Fruit fly (Drosophila melanogaster) whole organism, embryonic: ENCODE results near the gene Rpp21.

Experiments used
- Atf-2 ChIP-seq: fragments of 200-800 bp; sonication (Bioruptor generic); optimal IDR thresholded peaks from 2 replicates; lab custom pipeline; 2016; ENCODE audit warnings: missing biosample characterization, missing genetic modification characterization
- Awh ChIP-seq: fragments of 200-800 bp; sonication (Bioruptor generic); IDR thresholded peaks from 2 replicates; pipeline ENCODE4, ENCODE4 v1.3.6; 2022; ENCODE audit warnings: missing biosample characterization, missing genetic modification characterization
- B-H1 ChIP-seq: fragments of 200-800 bp; sonication (Bioruptor generic); IDR thresholded peaks from 3 replicates; pipeline ENCODE4 v1.3.6; 2022; ENCODE audit warnings: missing biosample characterization, missing genetic modification characterization
- Bteb2 ChIP-seq: fragments of 200-800 bp; sonication (Bioruptor generic); optimal IDR thresholded peaks from 2 replicates; lab custom pipeline; 2016; ENCODE audit warnings: missing biosample characterization, missing genetic modification characterization
- CG10462 ChIP-seq: fragments of 200-800 bp; sonication (Bioruptor generic); optimal IDR thresholded peaks from 2 replicates; lab custom pipeline; 2016; ENCODE audit warnings: missing biosample characterization, missing genetic modification characterization
- CG10654 ChIP-seq: fragments of 200-800 bp; sonication (Bioruptor generic); optimal IDR thresholded peaks from 2 replicates; lab custom pipeline; 2016; ENCODE audit warnings: missing biosample characterization, missing genetic modification characterization
- CG12299 ChIP-seq: fragments of 200-800 bp; sonication (Bioruptor generic); optimal IDR thresholded peaks from 2 replicates; lab custom pipeline; 2018; ENCODE audit warnings: missing biosample characterization, mild to moderate bottlenecking, missing genetic modification characterization
- CG17829 ChIP-seq: fragments of 200-800 bp; optimal IDR thresholded peaks from 2 replicates; lab custom pipeline; 2019; ENCODE audit warnings: missing biosample characterization, mild to moderate bottlenecking, missing genetic modification characterization, moderate library complexity
- CG18599 ChIP-seq: fragments of 200-800 bp; sonication (Bioruptor generic); optimal IDR thresholded peaks from 3 replicates; lab custom pipeline; 2017; ENCODE audit warnings: missing biosample characterization, missing genetic modification characterization, mild to moderate bottlenecking, moderate library complexity, missing genetic modification reagents
- CG30403 ChIP-seq: fragments of 200-800 bp; sonication (Bioruptor generic); optimal IDR thresholded peaks from 3 replicates; lab custom pipeline; 2016; ENCODE audit warnings: missing biosample characterization, missing genetic modification characterization
- CG32772 ChIP-seq: fragments of 200-800 bp; sonication (Bioruptor generic); IDR thresholded peaks from 2 replicates; pipeline ENCODE4 v1.3.6; 2022; ENCODE audit warnings: missing biosample characterization, missing genetic modification characterization
- CG3838 ChIP-seq: fragments of 200-800 bp; sonication (Bioruptor generic); optimal IDR thresholded peaks from 3 replicates; lab custom pipeline; 2016; ENCODE audit warnings: missing biosample characterization, missing genetic modification characterization
- CG42726 ChIP-seq: fragments of 200-800 bp; sonication (Bioruptor generic); IDR thresholded peaks from 2 replicates; pipeline ENCODE4 v1.3.6; 2022; ENCODE audit warnings: missing biosample characterization, missing genetic modification characterization; ENCODE audit not compliant: partially characterized antibody
- CG4424 ChIP-seq: fragments of 200-800 bp; sonication (Bioruptor generic); optimal IDR thresholded peaks from 3 replicates; lab custom pipeline; 2016; ENCODE audit warnings: missing biosample characterization, missing genetic modification characterization
- CG6689 ChIP-seq: fragments of 200-800 bp; sonication (Bioruptor generic); IDR thresholded peaks from 2 replicates; pipeline ENCODE4 v1.3.6; 2022; ENCODE audit warnings: missing biosample characterization, missing genetic modification characterization
- CG7786 ChIP-seq: fragments of 200-800 bp; sonication (Bioruptor generic); optimal IDR thresholded peaks from 2 replicates; lab custom pipeline; 2016; ENCODE audit warnings: missing biosample characterization, missing genetic modification characterization
- CG8281 ChIP-seq: fragments of 200-800 bp; sonication (Bioruptor generic); optimal IDR thresholded peaks from 2 replicates; lab custom pipeline; 2018; ENCODE audit warnings: missing biosample characterization, mild to moderate bottlenecking, missing genetic modification characterization, moderate library complexity
- CG9817 ChIP-seq: fragments of 200-800 bp; sonication (Bioruptor generic); optimal IDR thresholded peaks from 2 replicates; lab custom pipeline; 2018; ENCODE audit warnings: missing biosample characterization, mild to moderate bottlenecking, missing genetic modification characterization, moderate library complexity
- D19A ChIP-seq: fragments of 200-800 bp; optimal IDR thresholded peaks from 3 replicates; lab custom pipeline; 2019; ENCODE audit warnings: missing biosample characterization, mild to moderate bottlenecking, missing genetic modification characterization, moderate library complexity
- ERR ChIP-seq: fragments of 200-800 bp; sonication (Bioruptor generic); optimal IDR thresholded peaks from 2 replicates; lab custom pipeline; 2016; ENCODE audit warnings: missing biosample characterization, missing genetic modification characterization
- Ets65A ChIP-seq: fragments of 200-800 bp; sonication (Bioruptor generic); peaks from one replicate; lab custom pipeline; 2016; ENCODE audit warnings: missing biosample characterization, missing genetic modification characterization
- Hmx ChIP-seq: fragments of 200-800 bp; sonication (Bioruptor generic); optimal IDR thresholded peaks from 2 replicates; lab custom pipeline; 2016; ENCODE audit warnings: missing biosample characterization, missing genetic modification characterization
- MESR4 ChIP-seq: fragments of 200-800 bp; sonication (Bioruptor generic); optimal IDR thresholded peaks from 2 replicates; lab custom pipeline; 2018; ENCODE audit warnings: missing biosample characterization, mild to moderate bottlenecking, missing genetic modification characterization, moderate library complexity
- Neu2 ChIP-seq: fragments of 200-800 bp; sonication (Bioruptor generic); optimal IDR thresholded peaks from 3 replicates; lab custom pipeline; 2016; ENCODE audit warnings: missing biosample characterization, missing genetic modification characterization, borderline replicate concordance
- Taf1 ChIP-seq: fragments of 200-800 bp; sonication (Bioruptor generic); IDR thresholded peaks from 2 replicates; pipeline ENCODE4 v1.3.6; 2022; ENCODE audit warnings: missing biosample characterization, missing genetic modification characterization
- al ChIP-seq: fragments of 200-800 bp; sonication (Bioruptor generic); IDR thresholded peaks from 2 replicates; pipeline ENCODE4 v1.3.6; 2022; ENCODE audit warnings: missing biosample characterization, missing genetic modification characterization
- ap ChIP-seq: fragments of 200-800 bp; sonication (Bioruptor generic); IDR thresholded peaks from 2 replicates; pipeline ENCODE4 v1.3.6; 2022; ENCODE audit warnings: missing biosample characterization, missing genetic modification characterization
- ase ChIP-seq: fragments of 200-800 bp; sonication (Bioruptor generic); IDR thresholded peaks from 3 replicates; pipeline ENCODE4 v1.3.6; 2022; ENCODE audit warnings: missing biosample characterization, missing genetic modification characterization
- chinmo ChIP-seq: fragments of 200-800 bp; sonication (Bioruptor generic); IDR thresholded peaks from 4 replicates; pipeline ENCODE4 v1.3.6; 2022; ENCODE audit warnings: missing biosample characterization, missing genetic modification characterization; ENCODE audit not compliant: partially characterized antibody
- eve ChIP-seq, 2 experiments: fragments of >200 bp; optimal IDR thresholded peaks; 2 replicates each; lab custom pipeline; 2017; ENCODE audit warnings: missing biosample characterization in 2 of 2, missing genetic modification characterization in 2 of 2
- eyg ChIP-seq: fragments of 200-800 bp; sonication (Bioruptor generic); optimal IDR thresholded peaks from 3 replicates; lab custom pipeline; 2016; ENCODE audit warnings: missing biosample characterization, missing genetic modification characterization
- fd64A ChIP-seq: fragments of 200-800 bp; sonication (Bioruptor generic); optimal IDR thresholded peaks from 3 replicates; lab custom pipeline; 2018; ENCODE audit warnings: missing biosample characterization, mild to moderate bottlenecking, missing genetic modification characterization
- gro ChIP-seq: fragments of 200-800 bp; sonication (Bioruptor generic); optimal IDR thresholded peaks from 2 replicates; lab custom pipeline; 2016; ENCODE audit warnings: missing biosample characterization, missing genetic modification characterization
- gsb-n ChIP-seq: fragments of 200-800 bp; sonication (Bioruptor generic); optimal IDR thresholded peaks from 3 replicates; lab custom pipeline; 2018; ENCODE audit warnings: missing biosample characterization, mild to moderate bottlenecking, missing genetic modification characterization
- mam ChIP-seq: fragments of 200-800 bp; sonication (Bioruptor generic); optimal IDR thresholded peaks from 3 replicates; lab custom pipeline; 2016; ENCODE audit warnings: missing biosample characterization, missing genetic modification characterization
- mirr ChIP-seq: fragments of 200-800 bp; sonication (Bioruptor generic); optimal IDR thresholded peaks from 3 replicates; lab custom pipeline; 2018; ENCODE audit warnings: missing biosample characterization, mild to moderate bottlenecking, missing genetic modification characterization
- mld ChIP-seq: fragments of 200-800 bp; sonication (Bioruptor generic); IDR thresholded peaks from 3 replicates; pipeline ENCODE4 v1.3.6; 2022; ENCODE audit warnings: missing biosample characterization, missing genetic modification characterization; ENCODE audit not compliant: partially characterized antibody
- nmo ChIP-seq: fragments of 200-800 bp; sonication (Bioruptor generic); optimal IDR thresholded peaks from 2 replicates; lab custom pipeline; 2018; ENCODE audit warnings: missing biosample characterization, mild to moderate bottlenecking, missing genetic modification characterization, moderate library complexity
- ranshi ChIP-seq: fragments of 200-800 bp; sonication (Bioruptor generic); IDR thresholded peaks from 2 replicates; pipeline ENCODE4 v1.3.6; 2022; ENCODE audit warnings: missing biosample characterization, missing genetic modification characterization
- ro ChIP-seq: fragments of 200-800 bp; sonication (Bioruptor generic); IDR thresholded peaks from 2 replicates; pipeline ENCODE4 v1.3.6; 2022; ENCODE audit warnings: missing biosample characterization, missing genetic modification characterization
- sc ChIP-seq, 3 experiments: fragments of >200 bp in 2 of 3; fragments of 200-800 bp in 1 of 3; sonication (Bioruptor generic) in 1 of 3; optimal IDR thresholded peaks; 2 replicates in 2 of 3; 3 replicates in 1 of 3; lab custom pipeline; 2017; ENCODE audit warnings: mild to moderate bottlenecking in 1 of 3, missing biosample characterization in 1 of 3, missing genetic modification characterization in 1 of 3, missing genetic modification reagents in 1 of 3
- sna ChIP-seq: fragments of 200-800 bp; sonication (Bioruptor generic); IDR thresholded peaks from 2 replicates; pipeline ENCODE4 v1.3.6; 2022; ENCODE audit warnings: missing biosample characterization, missing genetic modification characterization; ENCODE audit not compliant: partially characterized antibody
- sr ChIP-seq: fragments of 200-800 bp; sonication (Bioruptor generic); IDR thresholded peaks from 3 replicates; pipeline ENCODE4 v1.3.6; 2022; ENCODE audit warnings: missing biosample characterization, missing genetic modification characterization
- tap ChIP-seq: fragments of 200-800 bp; optimal IDR thresholded peaks from 3 replicates; lab custom pipeline; 2019; ENCODE audit warnings: missing biosample characterization, mild to moderate bottlenecking, missing genetic modification characterization, moderate library complexity
- tup ChIP-seq: fragments of 200-800 bp; sonication (Bioruptor generic); optimal IDR thresholded peaks from 2 replicates; lab custom pipeline; 2016; ENCODE audit warnings: missing biosample characterization, mild to moderate bottlenecking, missing genetic modification characterization, moderate library complexity
- unc-4 ChIP-seq: fragments of 200-800 bp; sonication (Bioruptor generic); IDR thresholded peaks from 2 replicates; pipeline ENCODE4 v1.3.6; 2022; ENCODE audit warnings: missing biosample characterization, missing genetic modification characterization; ENCODE audit not compliant: partially characterized antibody
- vvl ChIP-seq: fragments of 200-800 bp; sonication (Bioruptor generic); IDR thresholded peaks from 2 replicates; pipeline ENCODE4 v1.3.6; 2022; ENCODE audit warnings: missing biosample characterization, missing genetic modification characterization
- yki ChIP-seq: fragments of >200 bp; optimal IDR thresholded peaks from 3 replicates; lab custom pipeline; 2018
- zf30C ChIP-seq: fragments of 200-800 bp; sonication (Bioruptor generic); optimal IDR thresholded peaks from 3 replicates; lab custom pipeline; 2018; ENCODE audit warnings: missing biosample characterization, mild to moderate bottlenecking, missing genetic modification characterization
- zfh2 ChIP-seq: fragments of 200-800 bp; sonication (Bioruptor generic); optimal IDR thresholded peaks from 2 replicates; lab custom pipeline; 2016; ENCODE audit warnings: missing biosample characterization, missing genetic modification characterization

The Rpp21 gene

dm6 chrX:1052684-1053389 lies 22.3 kb downstream of the Rpp21 start (continued):
- TF ChIP-seq Awh (GFP tag; lab: Robert Waterston, UW) (no peak), yki (no peak), zf30C (GFP tag; lab: Kevin White, UChicago) (no peak), mam (peak; percentile 37), D19A (tag; lab: Kevin White, UChicago) (peak; percentile 31), sc (optimal IDR thresholded peaks at IDR 0.05; lab: Kevin White, UChicago) (no peak), sc (GFP tag; optimal IDR thresholded peaks at IDR 0.05; lab: Kevin White, UChicago) (no peak), CG18599 (GFP tag; lab: Kevin White, UChicago) (peak; percentile 13), Hmx (GFP tag; lab: Kevin White, UChicago) (no peak), eve (GFP tag; optimal IDR thresholded peaks at IDR 0.05; lab: Kevin White, UChicago) (no peak), sna (GFP tag; lab: Robert Waterston, UW) (no peak), B-H1 (GFP tag; lab: Robert Waterston, UW) (no peak), mld (GFP tag; lab: Robert Waterston, UW) (no peak), tap (tag; lab: Kevin White, UChicago) (peak; percentile 13), CG10654 (no peak), ranshi (GFP tag; lab: Robert Waterston, UW) (0 out of 2 replicates have a peak, but pooled peaks have one; percentile 32), chinmo (no peak), sr (GFP tag; lab: Robert Waterston, UW) (0 out of 3 replicates have a peak, but pooled peaks have one; percentile 32), CG6689 (peak; percentile 16; the same call in 1 of the 2 replicates), Neu2 (GFP tag; lab: Kevin White, UChicago) (no peak), eyg (GFP tag; lab: Kevin White, UChicago) (no peak), Bteb2 (GFP tag; lab: Kevin White, UChicago) (no peak), gsb-n (tag; lab: Kevin White, UChicago) (peak; percentile 7), ase (peak; percentile 22; the same call in 1 of the 3 replicates), fd64A (GFP tag; lab: Kevin White, UChicago) (no peak), CG10462 (GFP tag; lab: Kevin White, UChicago) (no peak), vvl (peak; percentile 70; the same call in 1 of the 2 replicates), nmo (peak; percentile 27), al (GFP tag; lab: Robert Waterston, UW) (0 out of 2 replicates have a peak, but pooled peaks have one; percentile 31), CG42726 (no peak), ro (GFP tag; lab: Robert Waterston, UW) (no peak), CG32772 (GFP tag; lab: Robert Waterston, UW) (peak; percentile 49), CG17829 (tag; lab: Kevin White, UChicago) (peak; percentile 29), CG7786 (GFP tag; lab: Kevin White, UChicago) (peak; percentile 8), Taf1 (GFP tag; lab: Robert Waterston, UW) (no peak), CG3838 (GFP tag; lab: Kevin White, UChicago) (no peak), CG9817 (tag; lab: Kevin White, UChicago) (peak; percentile 31), ERR (no peak), CG12299 (no peak), CG8281 (no peak), Atf-2 (GFP tag; lab: Kevin White, UChicago) (peak; percentile 31), MESR4 (no peak), ap (0 out of 2 replicates have a peak, but pooled peaks have one; percentile 23), Ets65A (GFP tag; lab: Kevin White, UChicago) (peak; percentile 93), tup (GFP tag; lab: Kevin White, UChicago) (no peak), gro (GFP tag; lab: Kevin White, UChicago) (no peak), unc-4 (GFP tag; lab: Robert Waterston, UW) (no peak), CG4424 (peak; percentile 56), zfh2 (GFP tag; lab: Kevin White, UChicago) (no peak), CG30403 (peak; percentile 50), mirr (GFP tag; lab: Kevin White, UChicago) (no peak)
